Fruit fly (Drosophila melanogaster): Measurements from ENCODE around the gene Prp6.

Gene Prp6

DNA sequence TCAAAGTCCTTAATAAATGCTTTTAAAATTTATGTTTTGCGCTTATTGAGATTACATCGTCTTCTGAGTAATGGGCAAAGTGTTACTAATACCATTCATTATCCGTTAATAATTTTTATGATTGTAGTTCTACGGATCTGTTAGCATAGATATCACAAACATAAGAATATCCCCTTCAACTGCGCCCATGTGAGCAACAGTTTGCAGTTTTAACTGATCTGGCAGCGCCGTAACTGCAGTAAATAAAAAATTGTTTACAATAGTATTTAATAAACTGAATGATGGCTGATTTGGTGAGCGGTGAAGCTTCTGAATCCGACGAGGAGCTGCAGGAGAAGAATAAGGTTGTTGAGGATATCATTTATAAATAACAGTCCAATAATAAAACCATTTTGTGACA is 35.1 kb upstream of the Prp6 start, which contains the start of gene Blos3 (continued):
- TF ChIP-seq Chrac-16 (GFP tag; optimal IDR thresholded peaks at IDR 0.05): peak; percentile 49
- TF ChIP-seq CG3726 (GFP tag; IDR thresholded peaks at IDR 0.05): no peak
- TF ChIP-seq phol (tag; optimal IDR thresholded peaks at IDR 0.05): peak; percentile 53
- TF ChIP-seq CG14965 (GFP tag; optimal IDR thresholded peaks at IDR 0.05; ENCODE audit: borderline replicate concordance): no peak
- peak; percentile 55 for TF ChIP-seq NfI (GFP tag; optimal IDR thresholded peaks at IDR 0.05)
- no peak for TF ChIP-seq sim (GFP tag; IDR thresholded peaks at IDR 0.05)
- TF ChIP-seq unc-4 (GFP tag; IDR thresholded peaks at IDR 0.05; ENCODE audit: partially characterized antibody): no peak
- TF ChIP-seq yki (optimal IDR thresholded peaks at IDR 0.05): no peak
- no peak for TF ChIP-seq Nf-YC (tag; optimal IDR thresholded peaks at IDR 0.05)
- TF ChIP-seq NK7.1 (GFP tag; optimal IDR thresholded peaks at IDR 0.05): no peak
- TF ChIP-seq CG10267 (tag; optimal IDR thresholded peaks at IDR 0.05): peak; percentile 36
- peak; percentile 60 for TF ChIP-seq pnt (GFP tag; optimal IDR thresholded peaks at IDR 0.05)
- TF ChIP-seq CG2875 (GFP tag; optimal IDR thresholded peaks at IDR 0.05): no peak
- TF ChIP-seq sob (GFP tag; IDR thresholded peaks at IDR 0.05): no peak
- TF ChIP-seq CG16779 (GFP tag; IDR thresholded peaks at IDR 0.05): no peak
- TF ChIP-seq usp (GFP tag; optimal IDR thresholded peaks at IDR 0.05): no peak
- peak; percentile 9 for TF ChIP-seq Atf3 (GFP tag; optimal IDR thresholded peaks at IDR 0.05)
- TF ChIP-seq CG17186 (GFP tag; optimal IDR thresholded peaks at IDR 0.05): no peak
- TF ChIP-seq CG8924 (tag; optimal IDR thresholded peaks at IDR 0.05): peak; percentile 58
- TF ChIP-seq ase (GFP tag; IDR thresholded peaks at IDR 0.05): no peak
- TF ChIP-seq CG10565 (GFP tag; optimal IDR thresholded peaks at IDR 0.05): no peak
- no peak for TF ChIP-seq gcm (GFP tag; optimal IDR thresholded peaks at IDR 0.05)
- peak; percentile 51 for TF ChIP-seq CG17912 (GFP tag; optimal IDR thresholded peaks at IDR 0.05)
- no peak for TF ChIP-seq BEAF-32 (GFP tag; optimal IDR thresholded peaks at IDR 0.05)
- TF ChIP-seq gt (GFP tag; IDR thresholded peaks at IDR 0.05): no peak
- no peak for TF ChIP-seq gsb (GFP tag; IDR thresholded peaks at IDR 0.05)
- TF ChIP-seq ham (GFP tag; IDR thresholded peaks at IDR 0.05): no peak
- no peak for TF ChIP-seq CG6813 (GFP tag; optimal IDR thresholded peaks at IDR 0.05)
- no peak for TF ChIP-seq pfk (GFP tag; optimal IDR thresholded peaks at IDR 0.05)
- no peak for TF ChIP-seq CG10147 (GFP tag; optimal IDR thresholded peaks at IDR 0.05)
- no peak for TF ChIP-seq seq (GFP tag; IDR thresholded peaks at IDR 0.05)
- TF ChIP-seq fd102C (GFP tag; optimal IDR thresholded peaks at IDR 0.05): no peak
- TF ChIP-seq Six4 (GFP tag; optimal IDR thresholded peaks at IDR 0.05): peak; percentile 21
- TF ChIP-seq tx (GFP tag; optimal IDR thresholded peaks at IDR 0.05): peak; percentile 16
- peak; percentile 72 for TF ChIP-seq stwl (tag; optimal IDR thresholded peaks at IDR 0.05)
- no peak for TF ChIP-seq Nf-YA (GFP tag; IDR thresholded peaks at IDR 0.05)
- no peak for TF ChIP-seq CG8290 (GFP tag; optimal IDR thresholded peaks at IDR 0.05)
- no peak for TF ChIP-seq CG8290 (tag; optimal IDR thresholded peaks at IDR 0.05)
- peak; percentile 51 for TF ChIP-seq Atf-2 (GFP tag; optimal IDR thresholded peaks at IDR 0.05)
- no peak for TF ChIP-seq CG11696 (GFP tag; IDR thresholded peaks at IDR 0.05)
- TF ChIP-seq pzg (GFP tag; optimal IDR thresholded peaks at IDR 0.05): peak; percentile 22
- no peak for TF ChIP-seq Blimp-1 (GFP tag; optimal IDR thresholded peaks at IDR 0.05)
- TF ChIP-seq sr (GFP tag; IDR thresholded peaks at IDR 0.05): no peak
- peak; percentile 71 for TF ChIP-seq CG30403 (GFP tag; optimal IDR thresholded peaks at IDR 0.05)
- no peak for TF ChIP-seq Doc3 (GFP tag; IDR thresholded peaks at IDR 0.05; ENCODE audit: partially characterized antibody)
- no peak for TF ChIP-seq klu (GFP tag; IDR thresholded peaks at IDR 0.05)
- TF ChIP-seq CG30020 (tag; optimal IDR thresholded peaks at IDR 0.05): peak; percentile 17
- no peak for TF ChIP-seq CG32772 (GFP tag; IDR thresholded peaks at IDR 0.05)
- no peak for TF ChIP-seq CG14441 (GFP tag; IDR thresholded peaks at IDR 0.05)
- no peak for TF ChIP-seq CrebB (tag; optimal IDR thresholded peaks at IDR 0.05)
- TF ChIP-seq Stat92E (GFP tag; optimal IDR thresholded peaks at IDR 0.05): no peak
- TF ChIP-seq sqz (GFP tag; optimal IDR thresholded peaks at IDR 0.05): no peak

Measured in whole organism, embryonic.